Worm (Caenorhabditis elegans) whole organism, L1 larva: ENCODE measurements around the gene fbxa-118.

ENCODE experiments used
- C34B4.2 ChIP-seq: sonication (generic microtip); optimal IDR thresholded peaks from 2 replicates; lab custom pipeline; 2017; ENCODE audit warnings: mild to moderate bottlenecking, missing genetic modification characterization, missing compliant biosample characterization
- alr-1 ChIP-seq: fragments of 200-800 bp; sonication (Bioruptor generic); optimal IDR thresholded peaks from 2 replicates; lab custom pipeline; 2018; ENCODE audit warnings: borderline replicate concordance, mild to moderate bottlenecking, missing genetic modification characterization, missing compliant biosample characterization
- aly-2 ChIP-seq: fragments of 150-350 bp; optimal IDR thresholded peaks from 2 replicates; lab custom pipeline; 2014; ENCODE audit warnings: missing biosample characterization, missing genetic modification characterization
- ceh-88 ChIP-seq: fragments of 200-800 bp; sonication (Bioruptor generic); IDR thresholded peaks from 2 replicates; pipeline ENCODE4 v1.3.6; 2022; ENCODE audit warnings: missing genetic modification characterization, missing compliant biosample characterization
- dpl-1 ChIP-seq, 3 experiments: fragments of 150-350 bp in 2 of 3; sonication (generic microtip) in 1 of 3; optimal IDR thresholded peaks; 2 replicates each; lab custom pipeline; 2014 to 2017; ENCODE audit warnings: missing biosample characterization in 3 of 3, missing genetic modification characterization in 3 of 3, missing genetic modification reagents in 3 of 3
- dsc-1 ChIP-seq: sonication (generic microtip); optimal IDR thresholded peaks from 2 replicates; lab custom pipeline; 2016; ENCODE audit warnings: mild to moderate bottlenecking, missing genetic modification characterization, missing compliant biosample characterization
- efl-3 ChIP-seq: fragments of 200-800 bp; sonication (Bioruptor generic); optimal IDR thresholded peaks from 2 replicates; lab custom pipeline; 2018; ENCODE audit warnings: mild to moderate bottlenecking, missing genetic modification characterization, missing compliant biosample characterization
- egl-13 ChIP-seq: sonication (generic microtip); optimal IDR thresholded peaks from 2 replicates; lab custom pipeline; 2016; ENCODE audit warnings: missing genotype, missing genetic modification reagents, missing genetic modification characterization, missing compliant biosample characterization
- egl-27 ChIP-seq, 2 experiments: fragments of 150-350 bp in 1 of 2; sonication (generic microtip); optimal IDR thresholded peaks; 3 replicates each; lab custom pipeline; 2017 to 2018; ENCODE audit warnings: missing biosample characterization in 2 of 2, missing genetic modification characterization in 2 of 2, missing genetic modification reagents in 2 of 2
- elt-2 ChIP-seq: sonication (generic microtip); optimal IDR thresholded peaks from 2 replicates; lab custom pipeline; 2016; ENCODE audit warnings: missing genetic modification characterization, mild to moderate bottlenecking, inconsistent platforms, missing compliant biosample characterization, missing genetic modification reagents
- ets-5 ChIP-seq: fragments of 200-800 bp; sonication (Bioruptor generic); IDR thresholded peaks from 2 replicates; pipeline ENCODE4 v1.3.6; 2022; ENCODE audit warnings: missing genetic modification characterization, missing compliant biosample characterization
- grh-1 ChIP-seq: fragments of 200-800 bp; sonication (Bioruptor generic); IDR thresholded peaks from 2 replicates; pipeline ENCODE4 v1.3.6; 2022; ENCODE audit warnings: missing genetic modification reagents, missing genetic modification characterization, missing compliant biosample characterization
- hlh-4 ChIP-seq: sonication (generic microtip); optimal IDR thresholded peaks from 2 replicates; lab custom pipeline; 2016; ENCODE audit warnings: mild to moderate bottlenecking, missing genetic modification characterization, missing compliant biosample characterization
- isw-1 ChIP-seq: fragments of 200-800 bp; sonication (Bioruptor generic); IDR thresholded peaks from 2 replicates; pipeline ENCODE4 v1.3.6; 2022; ENCODE audit warnings: missing genetic modification characterization, missing compliant biosample characterization
- lin-14 ChIP-seq: fragments of 200-800 bp; sonication (Bioruptor generic); optimal IDR thresholded peaks from 2 replicates; lab custom pipeline; 2018; ENCODE audit warnings: mild to moderate bottlenecking, missing genetic modification characterization, moderate library complexity, missing compliant biosample characterization
- mef-2 ChIP-seq: fragments of 150-350 bp; optimal IDR thresholded peaks from 2 replicates; lab custom pipeline; 2014; ENCODE audit warnings: missing biosample characterization, missing genetic modification characterization
- mep-1 ChIP-seq: fragments of 150-350 bp; optimal IDR thresholded peaks from 2 replicates; lab custom pipeline; 2014; ENCODE audit warnings: missing biosample characterization, missing genetic modification characterization
- nhr-12 ChIP-seq: sonication (generic microtip); optimal IDR thresholded peaks from 2 replicates; lab custom pipeline; 2017; ENCODE audit warnings: missing biosample characterization, missing genetic modification characterization
- nhr-19 ChIP-seq: fragments of 200-800 bp; sonication (Bioruptor generic); conservative IDR thresholded peaks from 2 replicates; pipeline ENCODE4 v1.3.6; 2022; ENCODE audit warnings: missing genetic modification characterization, missing compliant biosample characterization
- nhr-20 ChIP-seq: sonication (generic microtip); optimal IDR thresholded peaks from 2 replicates; lab custom pipeline; 2016; ENCODE audit warnings: mild to moderate bottlenecking, missing genetic modification characterization, missing compliant biosample characterization
- nhr-237 ChIP-seq: fragments of 150-350 bp; optimal IDR thresholded peaks from 2 replicates; lab custom pipeline; 2014; ENCODE audit warnings: missing biosample characterization, missing genetic modification characterization
- nhr-28 ChIP-seq: fragments of 150-350 bp; optimal IDR thresholded peaks from 2 replicates; lab custom pipeline; 2014; ENCODE audit warnings: missing biosample characterization, missing genetic modification characterization
- nhr-47 ChIP-seq: sonication (generic microtip); optimal IDR thresholded peaks from 2 replicates; lab custom pipeline; 2016; ENCODE audit warnings: mild to moderate bottlenecking, missing genetic modification characterization, moderate library complexity, missing compliant biosample characterization
- nhr-84 ChIP-seq: sonication (generic microtip); optimal IDR thresholded peaks from 2 replicates; lab custom pipeline; 2017; ENCODE audit warnings: missing biosample characterization, missing genetic modification characterization
- nhr-85 ChIP-seq: sonication (generic microtip); peaks from one replicate; lab custom pipeline; 2016; ENCODE audit warnings: missing genetic modification characterization, inconsistent platforms, missing compliant biosample characterization
- nhr-90 ChIP-seq: sonication (generic microtip); optimal IDR thresholded peaks from 2 replicates; lab custom pipeline; 2016; ENCODE audit warnings: mild to moderate bottlenecking, missing genetic modification characterization, missing compliant biosample characterization; ENCODE audit not compliant: poor library complexity
- pax-3 ChIP-seq: fragments of 200-800 bp; sonication (Bioruptor generic); optimal IDR thresholded peaks from 2 replicates; lab custom pipeline; 2018; ENCODE audit warnings: mild to moderate bottlenecking, missing genetic modification characterization, moderate library complexity, missing compliant biosample characterization
- rnt-1 ChIP-seq: sonication (generic microtip); optimal IDR thresholded peaks from 2 replicates; lab custom pipeline; 2016; ENCODE audit warnings: mild to moderate bottlenecking, missing genetic modification characterization, moderate library complexity, missing compliant biosample characterization
- skn-1 ChIP-seq: fragments of 150-350 bp; optimal IDR thresholded peaks from 2 replicates; lab custom pipeline; 2014; ENCODE audit warnings: missing biosample characterization, missing genetic modification characterization
- snu-23 ChIP-seq: sonication (generic microtip); optimal IDR thresholded peaks from 2 replicates; lab custom pipeline; 2016; ENCODE audit warnings: missing genetic modification characterization, missing compliant biosample characterization
- sptf-1 ChIP-seq: fragments of 150-350 bp; optimal IDR thresholded peaks from 2 replicates; lab custom pipeline; 2014; ENCODE audit warnings: missing biosample characterization, missing genetic modification characterization
- sup-37 ChIP-seq: fragments of 200-800 bp; sonication (Bioruptor generic); optimal IDR thresholded peaks from 2 replicates; lab custom pipeline; 2018; ENCODE audit warnings: mild to moderate bottlenecking, missing genetic modification characterization, missing compliant biosample characterization
- swsn-7 ChIP-seq: sonication (generic microtip); optimal IDR thresholded peaks from 2 replicates; lab custom pipeline; 2016; ENCODE audit warnings: missing genetic modification characterization, missing compliant biosample characterization
- tlp-1 ChIP-seq: fragments of 150-350 bp; optimal IDR thresholded peaks from 2 replicates; lab custom pipeline; 2014; ENCODE audit warnings: missing biosample characterization, missing genetic modification characterization
- xbp-1 ChIP-seq: sonication (generic microtip); optimal IDR thresholded peaks from 2 replicates; lab custom pipeline; 2016; ENCODE audit warnings: missing genetic modification characterization, missing compliant biosample characterization
- zip-4 ChIP-seq: fragments of 200-800 bp; sonication (Bioruptor generic); optimal IDR thresholded peaks from 2 replicates; lab custom pipeline; 2018; ENCODE audit warnings: mild to moderate bottlenecking, missing genetic modification characterization, moderate library complexity, missing compliant biosample characterization
- ztf-11 ChIP-seq, 2 experiments: sonication (generic microtip); optimal IDR thresholded peaks; 2 replicates each; lab custom pipeline; 2016 to 2017; ENCODE audit warnings: missing genetic modification characterization in 2 of 2, missing biosample characterization in 1 of 2, missing compliant biosample characterization in 1 of 2

fbxa-118 gene

DNA sequence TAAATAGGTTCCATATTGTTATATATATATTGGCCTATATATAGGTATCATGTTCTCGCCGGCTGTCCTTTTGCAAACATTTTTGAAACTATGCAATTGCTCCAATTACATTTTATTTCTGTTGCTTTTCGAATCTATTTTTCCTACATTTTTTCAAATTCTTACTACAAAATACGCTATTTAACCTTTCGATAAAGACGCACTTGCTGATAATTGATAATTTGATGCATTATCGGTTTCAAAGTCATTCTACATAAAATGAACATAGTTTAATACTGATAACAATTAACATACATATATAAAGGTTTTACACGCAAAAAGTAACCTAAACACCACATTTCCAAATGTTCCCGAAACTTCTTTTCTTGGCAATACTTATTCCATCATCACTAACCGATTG, 11.2 kb upstream of the fbxa-118 start, which contains the start of gene clec-258:
Gene clec-258, plus strand, starts transcription at position 81 of the 400 bp plus-strand sequence.
- peak; percentile 14 for TF ChIP-seq tlp-1
- no peak for TF ChIP-seq efl-3 (GFP tag; lab: Kevin White, UChicago)
- no peak for TF ChIP-seq nhr-237 (tag; lab: Kevin White, UChicago)
- no peak for TF ChIP-seq nhr-12 (tag; lab: Kevin White, UChicago)
- TF ChIP-seq aly-2 (tag; lab: Kevin White, UChicago) = no peak
- no peak for TF ChIP-seq sup-37 (GFP tag; lab: Kevin White, UChicago)
- TF ChIP-seq nhr-85 = no peak
- TF ChIP-seq grh-1 (GFP tag; lab: Robert Waterston, UW) = no peak
- peak; percentile 54 for TF ChIP-seq elt-2 (tag; lab: Kevin White, UChicago)

DNA sequence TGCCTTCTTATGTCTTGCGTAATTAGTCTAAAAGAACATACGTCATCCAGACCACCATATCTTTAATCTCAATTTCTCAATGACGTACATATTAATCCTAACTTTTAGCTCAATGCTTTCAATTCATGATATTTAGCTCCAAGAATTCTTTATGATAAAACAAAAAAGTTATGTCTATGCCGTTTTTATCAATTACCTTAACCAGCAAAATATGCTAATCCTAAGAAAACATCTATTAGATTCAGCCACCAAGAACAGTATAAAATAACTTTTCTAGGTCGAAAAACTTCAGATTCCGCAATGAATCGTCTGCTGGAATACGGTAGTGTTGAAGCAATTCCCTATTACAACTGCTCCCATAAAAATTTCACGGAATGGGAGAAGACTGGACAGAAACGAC, 6.7 kb upstream of the fbxa-118 start, which contains the start of gene srt-45:
Gene srt-45, plus strand, starts transcription at position 301 of the 400 bp plus-strand sequence.
- no peak for TF ChIP-seq zip-4 (GFP tag; lab: Kevin White, UChicago)
- no peak for TF ChIP-seq skn-1 (tag; lab: Kevin White, UChicago)
- TF ChIP-seq alr-1 (tag; lab: Kevin White, UChicago) = no peak
- no peak for TF ChIP-seq nhr-28 (tag; lab: Kevin White, UChicago)
- no peak for TF ChIP-seq isw-1 (GFP tag; lab: Robert Waterston, UW)
- TF ChIP-seq C34B4.2 = no peak
- TF ChIP-seq swsn-7 = no peak
- no peak for TF ChIP-seq ets-5 (GFP tag; lab: Robert Waterston, UW)
- no peak for TF ChIP-seq nhr-90 (tag; lab: Kevin White, UChicago)
- TF ChIP-seq nhr-84 = no peak
- TF ChIP-seq lin-14 (GFP tag; lab: Kevin White, UChicago) = no peak
- TF ChIP-seq sptf-1 = no peak
- no peak for TF ChIP-seq egl-13 (tag; lab: Kevin White, UChicago)
- no peak for TF ChIP-seq rnt-1
- no peak for TF ChIP-seq snu-23 (GFP tag; lab: Kevin White, UChicago)
- TF ChIP-seq pax-3 = no peak
- no peak for TF ChIP-seq nhr-20 (tag; lab: Kevin White, UChicago)
- no peak for TF ChIP-seq grh-1 (GFP tag; lab: Robert Waterston, UW)

DNA sequence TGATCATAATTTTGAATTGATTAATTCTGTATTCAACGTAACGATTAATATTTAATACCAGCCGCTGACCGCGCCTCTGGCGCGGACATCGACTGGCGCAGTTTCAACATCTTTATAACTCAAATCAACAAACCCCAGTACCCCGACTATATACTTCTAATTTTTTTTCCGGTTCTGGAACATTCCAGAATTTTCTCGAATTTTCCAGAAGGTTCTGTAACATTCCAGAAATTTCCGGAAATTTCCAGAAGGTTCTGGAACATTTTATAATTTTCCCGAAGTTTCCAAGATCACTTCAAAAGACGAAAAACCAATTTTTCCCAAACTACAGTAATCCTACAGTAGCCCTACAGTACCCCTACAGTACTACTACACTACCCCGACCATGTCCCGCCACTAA, 2.1 kb upstream of the fbxa-118 start:
- TF ChIP-seq hlh-4 (tag; lab: Kevin White, UChicago) = no peak
- no peak for TF ChIP-seq mef-2 (tag; lab: Kevin White, UChicago)
- TF ChIP-seq ztf-11 (tag; optimal IDR thresholded peaks at IDR 0.05; lab: Kevin White, UChicago) = no peak
- no peak for TF ChIP-seq nhr-47
- TF ChIP-seq rnt-1 = no peak

DNA sequence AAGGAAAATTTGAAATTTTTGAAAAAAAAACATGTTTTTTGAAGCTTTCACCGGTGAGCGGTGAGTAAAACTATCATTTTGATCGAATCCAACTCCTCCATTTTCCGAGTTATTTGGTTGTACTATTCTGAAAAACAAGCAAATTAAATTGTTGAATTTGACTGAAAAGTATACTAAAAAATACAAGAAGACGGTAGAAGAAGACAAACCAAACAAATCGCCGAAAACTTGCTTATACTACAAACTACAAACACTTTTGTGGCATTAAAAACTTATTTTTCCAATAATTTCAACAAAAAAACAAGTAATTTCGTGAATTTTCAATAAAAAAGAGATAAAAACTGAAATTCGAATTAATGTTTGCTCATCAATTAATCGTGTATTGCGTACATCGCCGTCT, 1.5 kb upstream of the fbxa-118 start, which contains the start of gene fbxa-194:
Gene fbxa-194, minus strand, starts transcription at position 101 of the 400 bp plus-strand sequence.
- TF ChIP-seq egl-27 (tag; optimal IDR thresholded peaks at IDR 0.05; lab: Kevin White, UChicago) (no peak), dsc-1 (tag; lab: Kevin White, UChicago) (no peak), dpl-1 (GFP tag; optimal IDR thresholded peaks at IDR 0.05; lab: Kevin White, UChicago) (no peak), hlh-4 (tag; lab: Kevin White, UChicago) (no peak), mep-1 (tag; lab: Kevin White, UChicago) (no peak), xbp-1 (tag; lab: Kevin White, UChicago) (no peak), lin-14 (GFP tag; lab: Kevin White, UChicago) (no peak), ceh-88 (GFP tag; lab: Robert Waterston, UW) (no peak), nhr-20 (tag; lab: Kevin White, UChicago) (no peak), skn-1 (tag; lab: Kevin White, UChicago) (no peak), ets-5 (GFP tag; lab: Robert Waterston, UW) (no peak), nhr-19 (GFP tag; lab: Robert Waterston, UW) (no peak)
